Worm (Caenorhabditis elegans): Measurements from ENCODE around the gene F45G2.9.

F45G2.9 gene

DNA sequence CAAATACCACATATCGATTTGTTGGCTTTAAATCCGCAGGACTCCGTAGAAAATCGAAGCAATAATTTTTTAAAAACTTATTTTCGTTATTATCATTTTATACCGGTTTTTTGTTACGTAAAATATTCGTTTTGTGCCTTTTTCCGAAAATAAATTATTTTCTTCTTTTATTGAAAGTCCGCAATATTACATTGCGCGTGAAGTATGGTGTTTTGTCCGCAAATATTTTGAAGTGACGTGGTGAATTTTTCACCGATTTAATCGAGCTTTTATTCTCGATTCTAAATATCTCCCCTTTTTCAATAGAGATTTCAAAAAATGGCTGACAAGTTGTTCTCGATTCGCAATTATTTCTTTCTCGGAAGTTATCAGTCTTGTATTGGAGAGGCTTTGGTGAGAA is 10.7 kb downstream of the F45G2.9 start, which contains the start of gene cope-1 (continued):
- TF ChIP-seq alr-1 (tag; optimal IDR thresholded peaks at IDR 0.05; ENCODE audit: borderline replicate concordance) (no peak), ets-5 (GFP tag; IDR thresholded peaks at IDR 0.05) (no peak), mab-9 (GFP tag; IDR thresholded peaks at IDR 0.05) (no peak), mef-2 (tag; optimal IDR thresholded peaks at IDR 0.05) (no peak), hlh-4 (tag; optimal IDR thresholded peaks at IDR 0.05) (no peak), grh-1 (GFP tag; IDR thresholded peaks at IDR 0.05) (no peak), snu-23 (GFP tag; optimal IDR thresholded peaks at IDR 0.05) (peak; percentile 44)

- TF ChIP-seq pax-3 (tag; optimal IDR thresholded peaks at IDR 0.05) (peak; percentile 2), ces-1 (GFP tag; optimal IDR thresholded peaks at IDR 0.05) (no peak), blmp-1 (tag; optimal IDR thresholded peaks at IDR 0.05) (peak; percentile 82), nhr-237 (tag; optimal IDR thresholded peaks at IDR 0.05) (no peak), nhr-20 (tag; optimal IDR thresholded peaks at IDR 0.05) (peak; percentile 43), lir-3 (tag; optimal IDR thresholded peaks at IDR 0.05; ENCODE audit: poor library complexity) (peak; percentile 50), snpc-4 (tag; optimal IDR thresholded peaks at IDR 0.05) (no peak), ceh-90 (tag; optimal IDR thresholded peaks at IDR 0.05) (no peak), lin-35 (GFP tag; optimal IDR thresholded peaks at IDR 0.05) (peak; percentile 83 to 98), isw-1 (GFP tag; IDR thresholded peaks at IDR 0.05) (no peak), fkh-8 (tag; optimal IDR thresholded peaks at IDR 0.05) (peak; percentile 7), pag-3 (tag; optimal IDR thresholded peaks at IDR 0.05; ENCODE audit: borderline replicate concordance, insufficient read depth) (no peak), irx-1 (tag; optimal IDR thresholded peaks at IDR 0.05) (no peak), lsy-2 (tag; optimal IDR thresholded peaks at IDR 0.05) (peak; percentile 40 to 89), nhr-85 (tag) (peak; percentile 71), nhr-47 (tag; optimal IDR thresholded peaks at IDR 0.05) (peak; percentile 49), sox-4 (tag; optimal IDR thresholded peaks at IDR 0.05) (no peak), lin-14 (GFP tag; optimal IDR thresholded peaks at IDR 0.05) (no peak), C04F5.9 (tag; optimal IDR thresholded peaks at IDR 0.05) (no peak), jun-1 (tag; optimal IDR thresholded peaks at IDR 0.05) (no peak), ceh-63 (GFP tag; optimal IDR thresholded peaks at IDR 0.05) (no peak), C34B4.2 (tag; optimal IDR thresholded peaks at IDR 0.05) (no peak), snu-23 (GFP tag; optimal IDR thresholded peaks at IDR 0.05) (peak; percentile 63), skn-1 (tag; optimal IDR thresholded peaks at IDR 0.05) (peak; percentile 56), nhr-11 (tag; optimal IDR thresholded peaks at IDR 0.05) (no peak), unc-86 (tag; optimal IDR thresholded peaks at IDR 0.05) (no peak), egl-13 (tag; optimal IDR thresholded peaks at IDR 0.05) (no peak), efl-3 (GFP tag; optimal IDR thresholded peaks at IDR 0.05) (no peak), nhr-90 (tag; optimal IDR thresholded peaks at IDR 0.05; ENCODE audit: poor library complexity) (peak; percentile 52), lin-15B (tag; optimal IDR thresholded peaks at IDR 0.05) (peak; percentile 53), grh-1 (GFP tag; IDR thresholded peaks at IDR 0.05) (no peak), nhr-28 (tag; optimal IDR thresholded peaks at IDR 0.05) (no peak), ama-1 (optimal IDR thresholded peaks at IDR 0.05) (no peak), pqm-1 (tag; optimal IDR thresholded peaks at IDR 0.05) (no peak), F16B12.6 (tag; optimal IDR thresholded peaks at IDR 0.05) (peak; percentile 65), ztf-4 (tag; optimal IDR thresholded peaks at IDR 0.05) (no peak), nhr-84 (tag; optimal IDR thresholded peaks at IDR 0.05) (no peak), sup-37 (GFP tag; optimal IDR thresholded peaks at IDR 0.05) (no peak), dpl-1 (GFP tag; optimal IDR thresholded peaks at IDR 0.05) (peak; percentile 86 to 91 (median 90)), rnt-1 (tag; optimal IDR thresholded peaks at IDR 0.05) (peak; percentile 50), elt-2 (tag; optimal IDR thresholded peaks at IDR 0.05) (no peak), efl-1 (optimal IDR thresholded peaks at IDR 0.05) (peak; percentile 67 to 92), efl-1 (GFP tag; optimal IDR thresholded peaks at IDR 0.05 in 1 of 2) (peak; percentile 87 to 99), lin-13 (GFP tag; optimal IDR thresholded peaks at IDR 0.05) (peak; percentile 58), C16A3.4 (tag; optimal IDR thresholded peaks at IDR 0.05) (peak; percentile 95), nhr-12 (tag; optimal IDR thresholded peaks at IDR 0.05) (no peak), unc-98 (GFP tag; IDR thresholded peaks at IDR 0.05) (no peak), tbx-2 (tag; optimal IDR thresholded peaks at IDR 0.05) (peak; percentile 2)
These were observed 13.3 kb downstream of the F45G2.9 start, which contains the start of gene exo-1 for ce11 chrIII:13423414-13423813. Gene exo-1, plus strand, starts transcription at chrIII:13423514.

Data from whole organism, L1 larva.